Worm (Caenorhabditis elegans) whole organism, L2 larva: Measurements from ENCODE around the gene mbk-1.

Source experiments
- ZK546.5 ChIP-seq: sonication (generic microtip); optimal IDR thresholded peaks from 2 replicates; lab custom pipeline; 2017; ENCODE audit warnings: missing biosample characterization, missing genetic modification characterization
- alr-1 ChIP-seq: fragments of 150-350 bp; optimal IDR thresholded peaks from 2 replicates; lab custom pipeline; 2014; ENCODE audit warnings: missing biosample characterization, missing genetic modification characterization
- ama-1 ChIP-seq: fragments of 150-350 bp; optimal IDR thresholded peaks from 2 replicates; lab custom pipeline; 2018; ENCODE audit warnings: inconsistent platforms
- ceh-82 ChIP-seq: fragments of 150-350 bp; optimal IDR thresholded peaks from 2 replicates; lab custom pipeline; 2014; ENCODE audit warnings: missing biosample characterization, missing genetic modification characterization
- crh-2 ChIP-seq: sonication (generic microtip); optimal IDR thresholded peaks from 2 replicates; lab custom pipeline; 2017; ENCODE audit warnings: missing biosample characterization, missing genetic modification characterization
- fos-1 ChIP-seq: fragments of 150-350 bp; optimal IDR thresholded peaks from 2 replicates; lab custom pipeline; 2014; ENCODE audit warnings: missing biosample characterization, missing genetic modification characterization
- nhr-11 ChIP-seq: fragments of 150-350 bp; optimal IDR thresholded peaks from 2 replicates; lab custom pipeline; 2014; ENCODE audit warnings: missing biosample characterization, missing genetic modification characterization
- nhr-12 ChIP-seq: fragments of 150-350 bp; optimal IDR thresholded peaks from 2 replicates; lab custom pipeline; 2014; ENCODE audit warnings: missing biosample characterization, missing genetic modification characterization
- nhr-129 ChIP-seq: fragments of 150-350 bp; optimal IDR thresholded peaks from 2 replicates; lab custom pipeline; 2014; ENCODE audit warnings: missing biosample characterization, missing genetic modification characterization
- nhr-21 ChIP-seq: fragments of 150-350 bp; optimal IDR thresholded peaks from 2 replicates; lab custom pipeline; 2014; ENCODE audit warnings: missing biosample characterization, missing genetic modification characterization
- nhr-237 ChIP-seq: fragments of 150-350 bp; optimal IDR thresholded peaks from 2 replicates; lab custom pipeline; 2014; ENCODE audit warnings: missing biosample characterization, missing genetic modification characterization
- snpc-4 ChIP-seq: fragments of 150-350 bp; optimal IDR thresholded peaks from 2 replicates; lab custom pipeline; 2014; ENCODE audit warnings: missing biosample characterization, missing genetic modification characterization
- unc-62 ChIP-seq: fragments of 150-350 bp; optimal IDR thresholded peaks from 2 replicates; lab custom pipeline; 2014; ENCODE audit warnings: missing biosample characterization, missing genetic modification reagents, missing genetic modification characterization
- ztf-4 ChIP-seq: fragments of 150-350 bp; optimal IDR thresholded peaks from 2 replicates; lab custom pipeline; 2014; ENCODE audit warnings: missing biosample characterization, missing genetic modification characterization

- TF ChIP-seq nhr-237 (tag; lab: Kevin White, UChicago) (no peak), unc-62 (GFP tag; lab: Kevin White, UChicago) (no peak), alr-1 (tag; lab: Kevin White, UChicago) (no peak), ceh-82 (tag; lab: Kevin White, UChicago) (no peak), ztf-4 (tag; lab: Kevin White, UChicago) (no peak), ZK546.5 (tag; lab: Kevin White, UChicago) (no peak), nhr-12 (no peak), crh-2 (no peak), nhr-11 (tag; lab: Kevin White, UChicago) (no peak), snpc-4 (tag; lab: Kevin White, UChicago) (no peak), nhr-21 (tag; lab: Kevin White, UChicago) (no peak), nhr-129 (tag; lab: Kevin White, UChicago) (no peak), ama-1 (lab: Kevin White, UChicago) (no peak), fos-1 (no peak)
Measured at ce11 chrX:14797405-14797804, 26.9 kb downstream of the mbk-1 start.
